Worm (Caenorhabditis elegans): ENCODE data around the gene F56A11.4.

DNA sequence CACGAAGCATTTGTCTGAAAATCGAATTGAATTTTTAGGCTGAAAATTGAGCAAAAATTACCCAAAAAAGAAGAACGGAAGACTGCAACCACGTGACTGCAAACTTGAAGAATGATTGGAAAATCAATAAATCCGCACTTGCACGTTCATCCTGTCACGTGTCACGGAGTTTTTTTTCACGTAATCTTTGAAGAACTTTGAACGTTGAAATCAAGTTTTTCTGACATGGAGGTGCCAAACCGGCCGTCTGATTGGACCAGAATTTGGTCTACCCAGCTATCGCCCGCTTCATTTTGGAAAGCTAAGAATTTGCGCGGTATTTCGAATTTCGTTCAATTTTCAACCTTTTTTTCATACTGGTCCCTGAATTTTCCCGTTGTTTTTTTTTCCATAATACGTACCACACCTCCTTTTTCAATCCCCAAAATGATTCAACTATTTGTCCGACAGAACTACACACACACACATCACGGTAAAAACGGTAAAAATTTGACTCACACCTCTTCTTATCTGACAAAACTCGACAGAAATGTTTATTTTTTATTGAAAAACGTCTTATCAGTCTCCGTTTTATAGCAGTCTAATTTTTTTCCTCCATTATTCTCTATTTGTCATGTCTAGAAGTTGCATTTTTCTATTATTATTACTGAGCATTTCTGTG lies 48.3 kb downstream of the F56A11.4 start, which contains the start of the genes C18H7.7 and C18H7.11:
- TF ChIP-seq alr-1 (tag; optimal IDR thresholded peaks at IDR 0.05) (no peak), nhr-6 (tag; optimal IDR thresholded peaks at IDR 0.05) (no peak), nhr-12 (tag; optimal IDR thresholded peaks at IDR 0.05) (no peak), egl-27 (tag; optimal IDR thresholded peaks at IDR 0.05) (no peak), mdl-1 (tag; optimal IDR thresholded peaks at IDR 0.05) (no peak), elt-1 (tag; optimal IDR thresholded peaks at IDR 0.05) (no peak), snpc-4 (tag; optimal IDR thresholded peaks at IDR 0.05) (no peak), ztf-11 (tag; optimal IDR thresholded peaks at IDR 0.05) (no peak), zag-1 (tag; optimal IDR thresholded peaks at IDR 0.05) (no peak), elt-3 (tag; optimal IDR thresholded peaks at IDR 0.05) (no peak)

Data from whole organism, L2 larva.